Fruit fly (Drosophila melanogaster) Kc167 (cell line): Measurements from ENCODE around the gene Cpr11B.

Experiments
- Myc ChIP-seq: fragments of >200 bp; optimal IDR thresholded peaks from 2 replicates; lab custom pipeline; 2017; ENCODE audit warnings: missing external identifiers
- Sin3A ChIP-seq: fragments of >200 bp; optimal IDR thresholded peaks from 2 replicates; lab custom pipeline; 2018; ENCODE audit warnings: missing external identifiers
- h ChIP-seq: fragments of >200 bp; optimal IDR thresholded peaks from 3 replicates; lab custom pipeline; 2018; ENCODE audit warnings: missing external identifiers
- insv ChIP-seq: fragments of >200 bp; optimal IDR thresholded peaks from 3 replicates; lab custom pipeline; 2018; ENCODE audit warnings: missing external identifiers
- psq ChIP-seq: fragments of >200 bp; optimal IDR thresholded peaks from 2 replicates; lab custom pipeline; 2017; ENCODE audit warnings: missing external identifiers
- ttk ChIP-seq: sonication (Bioruptor generic); optimal IDR thresholded peaks from 2 replicates; lab custom pipeline; 2017; ENCODE audit warnings: missing external identifiers

Gene Cpr11B

dm6 chrX:12552824-12553223 lies at the start of gene Cpr11B:
TSS of gene Cpr11B (plus strand) at chrX:12553124.
- TF ChIP-seq insv (lab: Kevin White, UChicago) (no peak), Myc (lab: Kevin White, UChicago) (no peak), psq (lab: Kevin White, UChicago) (no peak), h (lab: Kevin White, UChicago) (no peak), ttk (lab: Kevin White, UChicago) (no peak), Sin3A (no peak)

dm6 chrX:12507589-12507988 lies 45.3 kb upstream of the Cpr11B start:
- TF ChIP-seq insv (lab: Kevin White, UChicago), result no peak
- TF ChIP-seq ttk (lab: Kevin White, UChicago), result no peak
- no peak for TF ChIP-seq Myc (lab: Kevin White, UChicago)
- TF ChIP-seq psq (lab: Kevin White, UChicago), result no peak
- TF ChIP-seq Sin3A, result no peak
- TF ChIP-seq h (lab: Kevin White, UChicago), result no peak

- no peak for TF ChIP-seq ttk (lab: Kevin White, UChicago)
- TF ChIP-seq h (lab: Kevin White, UChicago), result no peak
Measured at dm6 chrX:12510750-12511649, 41.9 kb upstream of the Cpr11B start.

- TF ChIP-seq insv (lab: Kevin White, UChicago) (no peak), Myc (lab: Kevin White, UChicago) (no peak), ttk (lab: Kevin White, UChicago) (no peak), h (lab: Kevin White, UChicago) (no peak), Sin3A (no peak), psq (lab: Kevin White, UChicago) (no peak)
Measured at dm6 chrX:12533560-12533959, 19.4 kb upstream of the Cpr11B start.

- TF ChIP-seq ttk (lab: Kevin White, UChicago) (no peak), psq (lab: Kevin White, UChicago) (no peak), Myc (lab: Kevin White, UChicago) (no peak), Sin3A (no peak)
Measured at dm6 chrX:12539215-12539614, 13.7 kb upstream of the Cpr11B start.

dm6 chrX:12540770-12541169 lies 12.2 kb upstream of the Cpr11B start:
- TF ChIP-seq psq (lab: Kevin White, UChicago) (no peak), Myc (lab: Kevin White, UChicago) (no peak), ttk (lab: Kevin White, UChicago) (no peak), Sin3A (no peak), h (lab: Kevin White, UChicago) (no peak), insv (lab: Kevin White, UChicago) (no peak)

- TF ChIP-seq Sin3A (no peak), ttk (lab: Kevin White, UChicago) (no peak), insv (lab: Kevin White, UChicago) (no peak)
Measured at dm6 chrX:12546119-12546518, 6.8 kb upstream of the Cpr11B start.

- no peak for TF ChIP-seq insv (lab: Kevin White, UChicago)
- TF ChIP-seq h (lab: Kevin White, UChicago), result no peak
- no peak for TF ChIP-seq psq (lab: Kevin White, UChicago)
- no peak for TF ChIP-seq Myc (lab: Kevin White, UChicago)
- TF ChIP-seq ttk (lab: Kevin White, UChicago), result no peak
- TF ChIP-seq Sin3A, result no peak
Measured at dm6 chrX:12546857-12547606, 5.9 kb upstream of the Cpr11B start.

- TF ChIP-seq ttk (lab: Kevin White, UChicago) (no peak), Sin3A (no peak), psq (lab: Kevin White, UChicago) (no peak), insv (lab: Kevin White, UChicago) (no peak), Myc (lab: Kevin White, UChicago) (no peak), h (lab: Kevin White, UChicago) (no peak)
Measured at dm6 chrX:12547657-12548056, 5.3 kb upstream of the Cpr11B start.

- TF ChIP-seq insv (lab: Kevin White, UChicago), result no peak
- no peak for TF ChIP-seq h (lab: Kevin White, UChicago)
- no peak for TF ChIP-seq Sin3A
- no peak for TF ChIP-seq psq (lab: Kevin White, UChicago)
- TF ChIP-seq Myc (lab: Kevin White, UChicago), result no peak
- TF ChIP-seq ttk (lab: Kevin White, UChicago), result no peak
Measured at dm6 chrX:12567663-12568062, 14.7 kb downstream of the Cpr11B start.

dm6 chrX:12568292-12568923 lies 15.5 kb downstream of the Cpr11B start, which contains the start of gene hwt:
TSS of gene hwt (minus strand) at chrX:12568452.
- no peak for TF ChIP-seq h (lab: Kevin White, UChicago)
- TF ChIP-seq Sin3A, result no peak
- no peak for TF ChIP-seq psq (lab: Kevin White, UChicago)
- TF ChIP-seq Myc (lab: Kevin White, UChicago), result no peak
- no peak for TF ChIP-seq insv (lab: Kevin White, UChicago)
- TF ChIP-seq ttk (lab: Kevin White, UChicago), result no peak
